Worm (Caenorhabditis elegans): ENCODE data around the gene B0302.4.

ce11 chrX:17181220-17181619 is 4.6 kb upstream of the B0302.4 start:
- TF ChIP-seq nhr-237 (tag; optimal IDR thresholded peaks at IDR 0.05), result peak; percentile 89
- no peak for TF ChIP-seq blmp-1 (tag; optimal IDR thresholded peaks at IDR 0.05)
- TF ChIP-seq ztf-11 (tag; optimal IDR thresholded peaks at IDR 0.05), result no peak
- TF ChIP-seq ces-1 (GFP tag; optimal IDR thresholded peaks at IDR 0.05), result peak; percentile 50
- TF ChIP-seq lin-32 (GFP tag; optimal IDR thresholded peaks at IDR 0.05), result no peak
- no peak for TF ChIP-seq sem-2 (GFP tag; optimal IDR thresholded peaks at IDR 0.05)
- TF ChIP-seq unc-62 (GFP tag; optimal IDR thresholded peaks at IDR 0.05), result no peak

All from whole organism, mixed stage, embryonic.